Fruit fly (Drosophila melanogaster) whole organism, embryonic: Measurements from ENCODE around the gene psh.

Experiments used
- C15 ChIP-seq: fragments of 200-800 bp; sonication (Bioruptor generic); IDR thresholded peaks from 3 replicates; pipeline ENCODE4 v1.3.6; 2022; ENCODE audit warnings: missing biosample characterization, missing genetic modification characterization
- CG10959 ChIP-seq: fragments of 200-800 bp; sonication (Bioruptor generic); IDR thresholded peaks from 2 replicates; pipeline ENCODE4 v1.3.6; 2022; ENCODE audit warnings: missing biosample characterization, missing genetic modification characterization
- CG11398 ChIP-seq: fragments of 200-800 bp; sonication (Bioruptor generic); optimal IDR thresholded peaks from 2 replicates; lab custom pipeline; 2016; ENCODE audit warnings: missing biosample characterization, missing genetic modification characterization
- CG17612 ChIP-seq: fragments of 200-800 bp; sonication (Bioruptor generic); IDR thresholded peaks from 2 replicates; pipeline ENCODE4 v1.3.6; 2022; ENCODE audit warnings: missing biosample characterization, missing genetic modification characterization
- CG18599 ChIP-seq: fragments of 200-800 bp; sonication (Bioruptor generic); optimal IDR thresholded peaks from 3 replicates; lab custom pipeline; 2017; ENCODE audit warnings: missing biosample characterization, missing genetic modification characterization, mild to moderate bottlenecking, moderate library complexity, missing genetic modification reagents
- CG2120 ChIP-seq: fragments of 200-800 bp; sonication (Bioruptor generic); optimal IDR thresholded peaks from 3 replicates; lab custom pipeline; 2016; ENCODE audit warnings: missing biosample characterization, missing genetic modification characterization
- CG2712 ChIP-seq: fragments of 200-800 bp; optimal IDR thresholded peaks from 3 replicates; lab custom pipeline; 2019; ENCODE audit warnings: missing biosample characterization, mild to moderate bottlenecking, missing genetic modification characterization, moderate library complexity
- CG43689 ChIP-seq: fragments of 200-800 bp; sonication (Bioruptor generic); IDR thresholded peaks from 2 replicates; pipeline ENCODE4 v1.3.6; 2022; ENCODE audit warnings: missing biosample characterization, missing genetic modification characterization
- CG6175 ChIP-seq: fragments of 200-800 bp; sonication (Bioruptor generic); IDR thresholded peaks from 3 replicates; pipeline ENCODE4 v1.3.6; 2022; ENCODE audit warnings: missing biosample characterization, missing genetic modification characterization
- CG6854 ChIP-seq: fragments of 200-800 bp; sonication (Bioruptor generic); optimal IDR thresholded peaks from 3 replicates; lab custom pipeline; 2017; ENCODE audit warnings: missing biosample characterization, mild to moderate bottlenecking, missing genetic modification characterization
- CG7786 ChIP-seq: fragments of 200-800 bp; sonication (Bioruptor generic); optimal IDR thresholded peaks from 2 replicates; lab custom pipeline; 2016; ENCODE audit warnings: missing biosample characterization, missing genetic modification characterization
- CG9215 ChIP-seq: fragments of 200-800 bp; sonication (Bioruptor generic); IDR thresholded peaks from 2 replicates; pipeline ENCODE4 v1.3.6; 2022; ENCODE audit warnings: missing biosample characterization, missing genetic modification characterization
- CG9609 ChIP-seq: fragments of 200-800 bp; sonication (Bioruptor generic); optimal IDR thresholded peaks from 3 replicates; lab custom pipeline; 2016; ENCODE audit warnings: missing biosample characterization, missing genetic modification characterization
- D ChIP-seq, 2 experiments: fragments of 200-800 bp in 1 of 2; fragments of >200 bp in 1 of 2; sonication (Bioruptor generic) in 1 of 2; optimal IDR thresholded peaks; 2 replicates in 1 of 2; 3 replicates in 1 of 2; lab custom pipeline; 2017; ENCODE audit warnings: mild to moderate bottlenecking in 1 of 2, missing biosample characterization in 1 of 2, missing genetic modification characterization in 1 of 2, missing genetic modification reagents in 1 of 2
- D19B ChIP-seq: fragments of 200-800 bp; sonication (Bioruptor generic); optimal IDR thresholded peaks from 2 replicates; lab custom pipeline; 2017; ENCODE audit warnings: missing biosample characterization, mild to moderate bottlenecking, missing genetic modification characterization
- E2f2 ChIP-seq: fragments of 200-800 bp; sonication (Bioruptor generic); IDR thresholded peaks from 2 replicates; pipeline ENCODE4 v1.3.6; 2022; ENCODE audit warnings: missing biosample characterization, missing genetic modification characterization
- Lpt ChIP-seq: fragments of >200 bp; optimal IDR thresholded peaks from 2 replicates; lab custom pipeline; 2018; ENCODE audit warnings: missing biosample characterization, missing genetic modification characterization
- Meics ChIP-seq: fragments of 200-800 bp; sonication (Bioruptor generic); optimal IDR thresholded peaks from 2 replicates; lab custom pipeline; 2017; ENCODE audit warnings: missing biosample characterization, mild to moderate bottlenecking, missing genetic modification characterization
- TFAM ChIP-seq: fragments of 200-800 bp; sonication (Bioruptor generic); optimal IDR thresholded peaks from 2 replicates; lab custom pipeline; 2017; ENCODE audit warnings: missing biosample characterization, missing genetic modification characterization, inconsistent platforms
- Taf1 ChIP-seq: fragments of 200-800 bp; sonication (Bioruptor generic); IDR thresholded peaks from 2 replicates; pipeline ENCODE4 v1.3.6; 2022; ENCODE audit warnings: missing biosample characterization, missing genetic modification characterization
- Tbp ChIP-seq: fragments of >200 bp; optimal IDR thresholded peaks from 2 replicates; lab custom pipeline; 2018; ENCODE audit warnings: missing biosample characterization, missing genetic modification characterization
- ab ChIP-seq: fragments of 200-800 bp; sonication (Bioruptor generic); optimal IDR thresholded peaks from 2 replicates; lab custom pipeline; 2016; ENCODE audit warnings: missing biosample characterization, missing genetic modification characterization
- al ChIP-seq: fragments of 200-800 bp; sonication (Bioruptor generic); IDR thresholded peaks from 2 replicates; pipeline ENCODE4 v1.3.6; 2022; ENCODE audit warnings: missing biosample characterization, missing genetic modification characterization
- bigmax ChIP-seq: fragments of 200-800 bp; sonication (Bioruptor generic); optimal IDR thresholded peaks from 2 replicates; lab custom pipeline; 2018; ENCODE audit warnings: missing biosample characterization, mild to moderate bottlenecking, missing genetic modification characterization
- dati ChIP-seq: fragments of 200-800 bp; sonication (Bioruptor generic); IDR thresholded peaks from 2 replicates; pipeline ENCODE4 v1.3.6; 2022; ENCODE audit warnings: missing biosample characterization, missing genetic modification characterization
- dm ChIP-seq: fragments of 200-800 bp; sonication (Bioruptor generic); optimal IDR thresholded peaks from 3 replicates; lab custom pipeline; 2016; ENCODE audit warnings: missing biosample characterization, missing genetic modification characterization
- dmrt99B ChIP-seq: fragments of 200-800 bp; sonication (Bioruptor generic); optimal IDR thresholded peaks from 2 replicates; lab custom pipeline; 2018; ENCODE audit warnings: missing biosample characterization, mild to moderate bottlenecking, missing genetic modification characterization, moderate library complexity
- ewg ChIP-seq: fragments of 200-800 bp; sonication (Bioruptor generic); optimal IDR thresholded peaks from 3 replicates; lab custom pipeline; 2017; ENCODE audit warnings: mild to moderate bottlenecking, missing biosample characterization, missing genetic modification reagents, missing genetic modification characterization
- gt ChIP-seq: fragments of 200-800 bp; sonication (Bioruptor generic); IDR thresholded peaks from 2 replicates; pipeline ENCODE4 v1.3.6; 2022; ENCODE audit warnings: missing biosample characterization, missing genetic modification characterization
- jing ChIP-seq: fragments of 200-800 bp; sonication (Bioruptor generic); optimal IDR thresholded peaks from 2 replicates; lab custom pipeline; 2018; ENCODE audit warnings: missing biosample characterization, mild to moderate bottlenecking, missing genetic modification characterization
- kah ChIP-seq: fragments of 200-800 bp; sonication (Bioruptor generic); optimal IDR thresholded peaks from 2 replicates; lab custom pipeline; 2018; ENCODE audit warnings: missing biosample characterization, mild to moderate bottlenecking, missing genetic modification characterization
- kay ChIP-seq: fragments of 200-800 bp; sonication (Bioruptor generic); optimal IDR thresholded peaks from 2 replicates; lab custom pipeline; 2016; ENCODE audit warnings: missing biosample characterization, missing genetic modification characterization
- pan ChIP-seq, 4 experiments: fragments of >200 bp in 3 of 4; fragments of 200-800 bp in 1 of 4; sonication (Bioruptor generic) in 1 of 4; optimal IDR thresholded peaks in 3 of 4; IDR thresholded peaks in 1 of 4; 2 replicates each; pipeline versions ENCODE4 v1.3.6 to Lab custom; 2017 to 2022; ENCODE audit warnings: missing biosample characterization in 2 of 4, missing genetic modification characterization in 2 of 4, mixed read lengths in 1 of 4
- peb ChIP-seq: fragments of 200-800 bp; sonication (Bioruptor generic); IDR thresholded peaks from 2 replicates; pipeline ENCODE4 v1.3.6; 2022; ENCODE audit warnings: missing biosample characterization, missing genetic modification characterization
- pita ChIP-seq: fragments of 200-800 bp; sonication (Bioruptor generic); optimal IDR thresholded peaks from 2 replicates; lab custom pipeline; 2017; ENCODE audit warnings: missing biosample characterization, mild to moderate bottlenecking, missing genetic modification characterization
- prd ChIP-seq, 3 experiments: fragments of >200 bp in 2 of 3; fragments of 200-800 bp in 1 of 3; sonication (Bioruptor generic) in 1 of 3; optimal IDR thresholded peaks in 2 of 3; IDR thresholded peaks in 1 of 3; 2 replicates in 2 of 3; 3 replicates in 1 of 3; pipeline versions ENCODE4 v1.3.6 to Lab custom; 2017 to 2022; ENCODE audit warnings: missing biosample characterization in 1 of 3, missing genetic modification characterization in 1 of 3
- row ChIP-seq: fragments of 200-800 bp; sonication (Bioruptor generic); IDR thresholded peaks from 3 replicates; pipeline ENCODE4 v1.3.6; 2022; ENCODE audit warnings: missing biosample characterization, missing genetic modification characterization
- sc ChIP-seq, 3 experiments: fragments of >200 bp in 2 of 3; fragments of 200-800 bp in 1 of 3; sonication (Bioruptor generic) in 1 of 3; optimal IDR thresholded peaks; 2 replicates in 2 of 3; 3 replicates in 1 of 3; lab custom pipeline; 2017; ENCODE audit warnings: mild to moderate bottlenecking in 1 of 3, missing biosample characterization in 1 of 3, missing genetic modification characterization in 1 of 3, missing genetic modification reagents in 1 of 3
- slbo ChIP-seq: fragments of 200-800 bp; sonication (Bioruptor generic); IDR thresholded peaks from 2 replicates; pipeline ENCODE4 v1.3.6; 2022; ENCODE audit warnings: missing biosample characterization, missing genetic modification characterization
- usp ChIP-seq: fragments of >200 bp; optimal IDR thresholded peaks from 2 replicates; lab custom pipeline; 2017; ENCODE audit warnings: missing biosample characterization, missing genetic modification characterization
- vnd ChIP-seq: fragments of 200-800 bp; sonication (Bioruptor generic); IDR thresholded peaks from 3 replicates; pipeline ENCODE4 v1.3.6; 2022; ENCODE audit warnings: missing biosample characterization, missing genetic modification characterization; ENCODE audit not compliant: partially characterized antibody

The psh gene

dm6 chrX:18452717-18453116 lies 34.0 kb downstream of the psh start (continued):
- TF ChIP-seq CG18599 (GFP tag; lab: Kevin White, UChicago), result peak; percentile 38
- TF ChIP-seq Meics, result peak; percentile 12
- no peak for TF ChIP-seq CG43689
- TF ChIP-seq Taf1, result no peak
- TF ChIP-seq CG2120 (GFP tag; lab: Kevin White, UChicago), result peak; percentile 48
- peak; percentile 1 for TF ChIP-seq dmrt99B
- TF ChIP-seq CG9215, result peak; percentile 16; the same call in 1 of the 2 replicates
- TF ChIP-seq row (GFP tag; lab: Robert Waterston, UW), result peak; percentile 59
- no peak for TF ChIP-seq sc (optimal IDR thresholded peaks at IDR 0.05; lab: Kevin White, UChicago)
- no peak for TF ChIP-seq sc (GFP tag; optimal IDR thresholded peaks at IDR 0.05; lab: Kevin White, UChicago)
- TF ChIP-seq slbo (GFP tag; lab: Robert Waterston, UW), result peak; percentile 36
- TF ChIP-seq D (optimal IDR thresholded peaks at IDR 0.05; lab: Kevin White, UChicago), result no peak
- no peak for TF ChIP-seq D (GFP tag; optimal IDR thresholded peaks at IDR 0.05; lab: Kevin White, UChicago)
- no peak for TF ChIP-seq vnd (GFP tag; lab: Robert Waterston, UW)
- TF ChIP-seq prd (optimal IDR thresholded peaks at IDR 0.05; lab: Kevin White, UChicago), result no peak
- peak; percentile 14; the same call in 1 of the 3 replicates for TF ChIP-seq prd (GFP tag; IDR thresholded peaks at IDR 0.05; lab: Robert Waterston, UW)
- no peak for TF ChIP-seq peb (GFP tag; lab: Robert Waterston, UW)

dm6 chrX:18440481-18440880 lies 46.2 kb downstream of the psh start, which contains the start of gene CG32548:
TSS of gene CG32548 (minus strand) at chrX:18440581.
- TF ChIP-seq Lpt (GFP tag; lab: Kevin White, UChicago) (no peak), Taf1 (no peak), dm (GFP tag; lab: Kevin White, UChicago) (no peak), D19B (no peak), Tbp (GFP tag; lab: Kevin White, UChicago) (no peak), TFAM (GFP tag; lab: Kevin White, UChicago) (no peak), gt (GFP tag; lab: Robert Waterston, UW) (no peak), C15 (GFP tag; lab: Robert Waterston, UW) (no peak)

- TF ChIP-seq bigmax (GFP tag; lab: Kevin White, UChicago) (no peak), CG9609 (no peak), CG11398 (no peak), al (no peak), E2f2 (GFP tag; lab: Robert Waterston, UW) (no peak), kah (GFP tag; lab: Kevin White, UChicago) (no peak)
Measured at dm6 chrX:18439367-18439766, 47.4 kb downstream of the psh start, which contains the start of gene CG43841. TSS of gene CG43841 (plus strand) at chrX:18439667.

- TF ChIP-seq usp (GFP tag; lab: Kevin White, UChicago) (no peak), jing (GFP tag; lab: Kevin White, UChicago) (no peak), CG7786 (no peak), CG2712 (tag; lab: Kevin White, UChicago) (no peak)
Measured at dm6 chrX:18438568-18438967, 48.2 kb downstream of the psh start, which contains the start of gene CG32551. TSS of gene CG32551 (plus strand) at chrX:18438868.

- TF ChIP-seq kay (GFP tag; lab: Kevin White, UChicago) (no peak), prd (optimal IDR thresholded peaks at IDR 0.05; lab: Kevin White, UChicago) (no peak), prd (GFP tag; IDR thresholded peaks at IDR 0.05; lab: Robert Waterston, UW) (no peak), dati (GFP tag; lab: Robert Waterston, UW) (no peak), pan (optimal IDR thresholded peaks at IDR 0.05; lab: Kevin White, UChicago) (no peak), pan (GFP tag; optimal IDR thresholded peaks at IDR 0.05 in 1 of 2, IDR thresholded peaks at IDR 0.05 in 1 of 2) (no peak), CG10959 (GFP tag; lab: Robert Waterston, UW) (no peak), ab (GFP tag; lab: Kevin White, UChicago) (no peak), CG6175 (GFP tag; lab: Robert Waterston, UW) (no peak), CG6854 (GFP tag; lab: Kevin White, UChicago) (no peak), CG17612 (GFP tag; lab: Robert Waterston, UW) (no peak), ewg (GFP tag; lab: Kevin White, UChicago) (no peak), pita (no peak)
Measured at dm6 chrX:18437190-18437589, 49.5 kb downstream of the psh start, which contains the start of gene CG6290. TSS of gene CG6290 (plus strand) at chrX:18437490.
